Fruit fly (Drosophila melanogaster) whole organism, adult: ENCODE data around the gene CG31219.

Experiments
- CG11617 ChIP-seq: fragments of 200-800 bp; sonication (Bioruptor generic); optimal IDR thresholded peaks from 2 replicates; lab custom pipeline; 2017; ENCODE audit warnings: mild to moderate bottlenecking, missing biosample characterization, missing genetic modification reagents, missing genetic modification characterization
- CG12768 ChIP-seq: fragments of 200-800 bp; sonication (Bioruptor generic); optimal IDR thresholded peaks from 2 replicates; lab custom pipeline; 2017; ENCODE audit warnings: missing biosample characterization, missing genetic modification characterization, mild to moderate bottlenecking, moderate library complexity, missing genetic modification reagents
- CG14711 ChIP-seq: fragments of 200-800 bp; sonication (Bioruptor generic); optimal IDR thresholded peaks from 2 replicates; lab custom pipeline; 2018; ENCODE audit warnings: missing biosample characterization, mild to moderate bottlenecking, missing genetic modification characterization, moderate library complexity
- CG1620 ChIP-seq: fragments of 200-800 bp; sonication (Bioruptor generic); optimal IDR thresholded peaks from 2 replicates; lab custom pipeline; 2016; ENCODE audit warnings: missing biosample characterization, missing genetic modification characterization
- CG33017 ChIP-seq: fragments of 200-800 bp; sonication (Bioruptor generic); optimal IDR thresholded peaks from 2 replicates; lab custom pipeline; 2018; ENCODE audit warnings: missing biosample characterization, mild to moderate bottlenecking, missing genetic modification characterization, moderate library complexity
- CG5204 ChIP-seq: fragments of 200-800 bp; sonication (Bioruptor generic); optimal IDR thresholded peaks from 2 replicates; lab custom pipeline; 2016; ENCODE audit warnings: missing biosample characterization, missing genetic modification characterization
- CG7045 ChIP-seq: fragments of 200-800 bp; sonication (Bioruptor generic); optimal IDR thresholded peaks from 2 replicates; lab custom pipeline; 2017; ENCODE audit warnings: missing biosample characterization, mild to moderate bottlenecking, missing genetic modification characterization
- CG7101 ChIP-seq: fragments of 200-800 bp; sonication (Bioruptor generic); optimal IDR thresholded peaks from 2 replicates; lab custom pipeline; 2018; ENCODE audit warnings: missing biosample characterization, mild to moderate bottlenecking, missing genetic modification characterization, moderate library complexity
- Clk ChIP-seq: fragments of 200-800 bp; sonication (Bioruptor generic); optimal IDR thresholded peaks from 2 replicates; lab custom pipeline; 2017; ENCODE audit warnings: missing biosample characterization, missing genetic modification characterization
- Crg-1 ChIP-seq: fragments of 200-800 bp; sonication (Bioruptor generic); optimal IDR thresholded peaks from 2 replicates; lab custom pipeline; 2016; ENCODE audit warnings: missing biosample characterization, missing genetic modification characterization
- Hr96 ChIP-seq: fragments of 200-800 bp; sonication (Bioruptor generic); optimal IDR thresholded peaks from 2 replicates; lab custom pipeline; 2016; ENCODE audit warnings: missing biosample characterization, missing genetic modification characterization
- Mnt ChIP-seq: fragments of 200-800 bp; sonication (Bioruptor generic); optimal IDR thresholded peaks from 2 replicates; lab custom pipeline; 2016; ENCODE audit warnings: missing biosample characterization, mild to moderate bottlenecking, missing genetic modification characterization
- bab1 ChIP-seq: fragments of 200-800 bp; sonication (Bioruptor generic); optimal IDR thresholded peaks from 3 replicates; lab custom pipeline; 2019; ENCODE audit warnings: missing biosample characterization, mild to moderate bottlenecking, missing genetic modification characterization, moderate library complexity
- cic ChIP-seq: fragments of 200-800 bp; sonication (Bioruptor generic); optimal IDR thresholded peaks from 2 replicates; lab custom pipeline; 2017; ENCODE audit warnings: missing biosample characterization, mild to moderate bottlenecking, missing genetic modification characterization, moderate library complexity
- cnc ChIP-seq, 2 experiments: fragments of >200 bp; optimal IDR thresholded peaks; 2 replicates each; lab custom pipeline; 2017
- kay ChIP-seq: fragments of 200-800 bp; sonication (Bioruptor generic); peaks from one replicate; lab custom pipeline; 2016; ENCODE audit warnings: missing biosample characterization, missing genetic modification characterization, borderline replicate concordance
- ovo ChIP-seq: fragments of 200-800 bp; sonication (Bioruptor generic); optimal IDR thresholded peaks from 2 replicates; lab custom pipeline; 2016; ENCODE audit warnings: missing biosample characterization, missing genetic modification characterization
- pad ChIP-seq: fragments of 200-800 bp; sonication (Bioruptor generic); optimal IDR thresholded peaks from 3 replicates; lab custom pipeline; 2017; ENCODE audit warnings: missing biosample characterization, missing genetic modification characterization, mild to moderate bottlenecking, moderate library complexity, missing genetic modification reagents
- tj ChIP-seq: fragments of 200-800 bp; sonication (Bioruptor generic); optimal IDR thresholded peaks from 3 replicates; lab custom pipeline; 2017; ENCODE audit warnings: missing biosample characterization, mild to moderate bottlenecking, missing genetic modification characterization, moderate library complexity
- toe ChIP-seq: fragments of 200-800 bp; sonication (Bioruptor generic); optimal IDR thresholded peaks from 2 replicates; lab custom pipeline; 2016; ENCODE audit warnings: missing biosample characterization, missing genetic modification characterization

The CG31219 gene

dm6 chr3R:19638004-19638403 is 12.8 kb upstream of the CG31219 start:
- TF ChIP-seq CG33017 (tag; lab: Kevin White, UChicago): no peak
- no peak for TF ChIP-seq tj
- no peak for TF ChIP-seq toe (GFP tag; lab: Kevin White, UChicago)
- no peak for TF ChIP-seq CG7101 (tag; lab: Kevin White, UChicago)
- TF ChIP-seq kay (GFP tag; lab: Kevin White, UChicago): no peak

dm6 chr3R:19641058-19641457 is 9.8 kb upstream of the CG31219 start:
- TF ChIP-seq CG7101 (tag; lab: Kevin White, UChicago): no peak
- no peak for TF ChIP-seq cnc (optimal IDR thresholded peaks at IDR 0.05; lab: Kevin White, UChicago)
- peak; percentile 91 for TF ChIP-seq cic (GFP tag; lab: Kevin White, UChicago)
- no peak for TF ChIP-seq CG11617 (GFP tag; lab: Kevin White, UChicago)
- no peak for TF ChIP-seq Clk
- TF ChIP-seq CG12768 (GFP tag; lab: Kevin White, UChicago): peak; percentile 9
- TF ChIP-seq Mnt: peak; percentile 98
- TF ChIP-seq toe (GFP tag; lab: Kevin White, UChicago): peak; percentile 9
- TF ChIP-seq ovo (GFP tag; lab: Kevin White, UChicago): peak; percentile 100
- no peak for TF ChIP-seq CG7045 (GFP tag; lab: Kevin White, UChicago)
- no peak for TF ChIP-seq kay (GFP tag; lab: Kevin White, UChicago)
- TF ChIP-seq pad (GFP tag; lab: Kevin White, UChicago): peak; percentile 85
- no peak for TF ChIP-seq Crg-1 (GFP tag; lab: Kevin White, UChicago)
- TF ChIP-seq bab1: peak; percentile 32
- TF ChIP-seq Hr96 (GFP tag; lab: Kevin White, UChicago): no peak
- no peak for TF ChIP-seq tj
- TF ChIP-seq CG5204: no peak

dm6 chr3R:19641498-19642065 is 9.2 kb upstream of the CG31219 start:
- no peak for TF ChIP-seq kay (GFP tag; lab: Kevin White, UChicago)
- TF ChIP-seq toe (GFP tag; lab: Kevin White, UChicago): peak; percentile 67
- TF ChIP-seq CG12768 (GFP tag; lab: Kevin White, UChicago): peak; percentile 90
- peak; percentile 88 for TF ChIP-seq CG7045 (GFP tag; lab: Kevin White, UChicago)
- TF ChIP-seq CG1620: peak; percentile 76
- TF ChIP-seq bab1: peak; percentile 92
- peak; percentile 40 for TF ChIP-seq Hr96 (GFP tag; lab: Kevin White, UChicago)
- peak; percentile 54 for TF ChIP-seq tj
- TF ChIP-seq Crg-1 (GFP tag; lab: Kevin White, UChicago): peak; percentile 24
- no peak for TF ChIP-seq ovo (GFP tag; lab: Kevin White, UChicago)
- TF ChIP-seq pad (GFP tag; lab: Kevin White, UChicago): peak; percentile 37
- peak; percentile 95 for TF ChIP-seq CG7101 (tag; lab: Kevin White, UChicago)
- peak; percentile 94 for TF ChIP-seq CG14711 (tag; lab: Kevin White, UChicago)
- TF ChIP-seq CG11617 (GFP tag; lab: Kevin White, UChicago): peak; percentile 85
- peak; percentile 37 for TF ChIP-seq cic (GFP tag; lab: Kevin White, UChicago)
- peak; percentile 83 for TF ChIP-seq CG5204
- no peak for TF ChIP-seq cnc (optimal IDR thresholded peaks at IDR 0.05; lab: Kevin White, UChicago)
- TF ChIP-seq Clk: peak; percentile 73
- TF ChIP-seq CG33017 (tag; lab: Kevin White, UChicago): peak; percentile 96
- TF ChIP-seq Mnt: peak; percentile 9

- no peak for TF ChIP-seq CG7101 (tag; lab: Kevin White, UChicago)
- TF ChIP-seq CG14711 (tag; lab: Kevin White, UChicago): no peak
- no peak for TF ChIP-seq CG7045 (GFP tag; lab: Kevin White, UChicago)
- TF ChIP-seq Clk: no peak
- no peak for TF ChIP-seq Crg-1 (GFP tag; lab: Kevin White, UChicago)
- TF ChIP-seq ovo (GFP tag; lab: Kevin White, UChicago): no peak
- TF ChIP-seq Hr96 (GFP tag; lab: Kevin White, UChicago): peak; percentile 18
- peak; percentile 43 for TF ChIP-seq CG12768 (GFP tag; lab: Kevin White, UChicago)
- TF ChIP-seq CG5204: no peak
Measured at dm6 chr3R:19642092-19642892, 8.5 kb upstream of the CG31219 start, which contains the start of gene subdued. Gene subdued, minus strand, starts transcription at chr3R:19642722.

- TF ChIP-seq tj (no peak), Hr96 (GFP tag; lab: Kevin White, UChicago) (no peak), ovo (GFP tag; lab: Kevin White, UChicago) (no peak), CG7101 (tag; lab: Kevin White, UChicago) (peak; percentile 41), CG1620 (peak; percentile 15), pad (GFP tag; lab: Kevin White, UChicago) (peak; percentile 24), CG11617 (GFP tag; lab: Kevin White, UChicago) (no peak), Clk (no peak), CG7045 (GFP tag; lab: Kevin White, UChicago) (no peak), bab1 (peak; percentile 18), CG14711 (tag; lab: Kevin White, UChicago) (no peak), Mnt (peak; percentile 22), cic (GFP tag; lab: Kevin White, UChicago) (no peak), Crg-1 (GFP tag; lab: Kevin White, UChicago) (peak; percentile 44)
Measured at dm6 chr3R:19642893-19643270, 7.9 kb upstream of the CG31219 start.
